Worm (Caenorhabditis elegans): Measurements from ENCODE around the gene B0001.3.
"Not testable (repeated sequence)": the region's sequence is repeated elsewhere in the genome, so short reads cannot be mapped to it uniquely, and the experiment has no call there.

The B0001.3 gene

ce11 chrIV:12140959-12141358 is 4.6 kb downstream of the B0001.3 start, which contains the start of gene B0001.8:
B0001.8 (minus strand) TSS chrIV:12141059.
- no peak for TF ChIP-seq fos-1 (tag; optimal IDR thresholded peaks at IDR 0.05)
- TF ChIP-seq unc-62 (GFP tag; optimal IDR thresholded peaks at IDR 0.05 in 1 of 2) = peak in 1 of 2 experiments; percentile 50
- no peak for TF ChIP-seq unc-62 (tag; optimal IDR thresholded peaks at IDR 0.05)

- TF ChIP-seq hif-1 (tag; optimal IDR thresholded peaks at IDR 0.05); set-16 (GFP tag; IDR thresholded peaks at IDR 0.05); duxl-1 (tag; optimal IDR thresholded peaks at IDR 0.05; ENCODE audit: poor library complexity): not testable (repeated sequence)
Observed at ce11 chrIV:12138093-12138492, 7.4 kb downstream of the B0001.3 start, which contains the start of gene B0001.4. B0001.4 (minus strand) TSS chrIV:12138193.

ce11 chrIV:12134991-12135390 is 10.5 kb downstream of the B0001.3 start:
- TF ChIP-seq tag-97 (GFP tag; IDR thresholded peaks at IDR 0.05) (no peak), hlh-11 (tag; optimal IDR thresholded peaks at IDR 0.05) (no peak)

ce11 chrIV:12133776-12134175 is 11.8 kb downstream of the B0001.3 start:
- TF ChIP-seq mxl-2 (GFP tag; conservative IDR thresholded peaks at IDR 0.05) = no peak
- peak; percentile 1 for TF ChIP-seq mes-2 (tag; optimal IDR thresholded peaks at IDR 0.05; ENCODE audit: poor library complexity, severe bottlenecking)

ce11 chrIV:12131308-12132072 is 14.0 kb downstream of the B0001.3 start:
- TF ChIP-seq ceh-32 (tag; optimal IDR thresholded peaks at IDR 0.05; ENCODE audit: poor library complexity) (no peak), Y75B8A.6 (GFP tag; IDR thresholded peaks at IDR 0.05) (no peak), ceh-20 (GFP tag; IDR thresholded peaks at IDR 0.05) (0 out of 2 replicates have a peak, but pooled peaks have one; percentile 16), nhr-237 (tag; optimal IDR thresholded peaks at IDR 0.05) (no peak), hlh-30 (tag; optimal IDR thresholded peaks at IDR 0.05; ENCODE audit: insufficient read depth) (peak; percentile 17), unc-62 (GFP tag; optimal IDR thresholded peaks at IDR 0.05 in 1 of 2) (peak in 1 of 2 experiments; percentile 60), unc-62 (tag; optimal IDR thresholded peaks at IDR 0.05) (no peak), tag-97 (GFP tag; IDR thresholded peaks at IDR 0.05) (no peak)

ce11 chrIV:12129204-12129603 is 16.3 kb downstream of the B0001.3 start, which contains the start of gene lin-24:
lin-24 (plus strand) TSS chrIV:12129504.
- TF ChIP-seq Y105C5A.15 (GFP tag; IDR thresholded peaks at IDR 0.05) (no peak), ztf-11 (tag; optimal IDR thresholded peaks at IDR 0.05) (no peak), ZK546.5 (tag; optimal IDR thresholded peaks at IDR 0.05) (no peak), zfp-2 (tag; optimal IDR thresholded peaks at IDR 0.05) (no peak), unc-39 (tag; optimal IDR thresholded peaks at IDR 0.05) (no peak)

- no peak for TF ChIP-seq daf-16 (GFP tag; optimal IDR thresholded peaks at IDR 0.05)
- TF ChIP-seq daf-16 (tag; optimal IDR thresholded peaks at IDR 0.05) = peak; percentile 29
- TF ChIP-seq dve-1 (tag; optimal IDR thresholded peaks at IDR 0.05; ENCODE audit: insufficient read depth) = peak; percentile 27
- TF ChIP-seq unc-39 (tag; optimal IDR thresholded peaks at IDR 0.05) = no peak
- no peak for TF ChIP-seq nhr-25 (tag; optimal IDR thresholded peaks at IDR 0.05; ENCODE audit: borderline replicate concordance, insufficient read depth)
- TF ChIP-seq T26A8.4 (GFP tag; IDR thresholded peaks at IDR 0.05) = 0 out of 2 replicates have a peak, but pooled peaks have one; percentile 14
- no peak for TF ChIP-seq D1046.2 (GFP tag; IDR thresholded peaks at IDR 0.05)
- peak; percentile 15 for TF ChIP-seq nhr-28 (tag; optimal IDR thresholded peaks at IDR 0.05)
- no peak for TF ChIP-seq mdt-29 (GFP tag; IDR thresholded peaks at IDR 0.05)
- peak; percentile 86 for TF ChIP-seq pqm-1 (tag; optimal IDR thresholded peaks at IDR 0.05)
- peak; percentile 38 for TF ChIP-seq mes-2 (tag; optimal IDR thresholded peaks at IDR 0.05; ENCODE audit: poor library complexity, severe bottlenecking)
- TF ChIP-seq spr-1 (tag; optimal IDR thresholded peaks at IDR 0.05) = no peak
- peak; percentile 30; the same call in 1 of the 2 replicates for TF ChIP-seq dmd-6 (GFP tag; IDR thresholded peaks at IDR 0.05)
- no peak for TF ChIP-seq lin-29 (GFP tag; IDR thresholded peaks at IDR 0.05)
- peak in 1 of 2 experiments; percentile 12 for TF ChIP-seq lsy-2 (tag; optimal IDR thresholded peaks at IDR 0.05)
Observed at ce11 chrIV:12128708-12129107, 16.8 kb downstream of the B0001.3 start.

Data from whole organism, L4 larva.